Fruit fly (Drosophila melanogaster) whole organism, prepupa: ENCODE results near the gene sosie.

Source experiments
- CG16779 ChIP-seq: fragments of 200-800 bp; sonication (Bioruptor generic); optimal IDR thresholded peaks from 3 replicates; lab custom pipeline; 2017; ENCODE audit warnings: missing biosample characterization, mild to moderate bottlenecking, missing genetic modification characterization
- CG9139 ChIP-seq: fragments of 200-800 bp; sonication (Bioruptor generic); optimal IDR thresholded peaks from 3 replicates; lab custom pipeline; 2017; ENCODE audit warnings: missing biosample characterization, mild to moderate bottlenecking, missing genetic modification characterization
- Gug ChIP-seq: fragments of 200-800 bp; sonication (Bioruptor generic); IDR thresholded peaks from 2 replicates; pipeline ENCODE4 v1.3.6; 2022; ENCODE audit warnings: missing biosample characterization, missing genetic modification characterization
- Sox102F ChIP-seq: fragments of 200-800 bp; sonication (Bioruptor generic); optimal IDR thresholded peaks from 2 replicates; lab custom pipeline; 2016; ENCODE audit warnings: missing biosample characterization, mild to moderate bottlenecking, missing genetic modification characterization
- acj6 ChIP-seq: fragments of 200-800 bp; sonication (Bioruptor generic); optimal IDR thresholded peaks from 3 replicates; lab custom pipeline; 2016; ENCODE audit warnings: missing biosample characterization, missing genetic modification characterization
- eg ChIP-seq: fragments of 200-800 bp; sonication (Bioruptor generic); IDR thresholded peaks from 3 replicates; pipeline ENCODE4 v1.3.6; 2022; ENCODE audit warnings: missing biosample characterization, missing genetic modification characterization
- fd85E ChIP-seq: fragments of 200-800 bp; sonication (Bioruptor generic); optimal IDR thresholded peaks from 3 replicates; lab custom pipeline; 2016; ENCODE audit warnings: missing biosample characterization, missing genetic modification characterization

DNA sequence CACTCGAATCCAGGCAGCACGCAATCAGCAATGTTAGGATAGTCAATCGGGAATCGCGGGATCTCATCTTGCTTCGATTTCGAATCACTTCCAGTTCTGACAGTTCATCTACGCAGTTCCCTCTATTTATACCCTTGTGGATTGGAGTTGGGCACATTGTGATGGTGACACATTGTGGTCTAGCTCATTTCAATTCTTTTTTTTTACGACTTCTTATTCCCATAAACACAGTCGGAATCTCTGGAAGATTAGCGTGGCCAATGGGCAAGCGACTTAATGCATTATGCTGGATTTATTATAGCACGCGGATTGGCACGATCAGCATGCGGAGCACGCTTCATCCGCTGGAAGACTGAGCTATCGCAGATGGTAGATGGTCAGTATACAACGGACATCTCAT lies 28.3 kb downstream of the sosie start, which contains the start of gene CG13640:
- TF ChIP-seq CG9139 (GFP tag; lab: Kevin White, UChicago): no peak
- no peak for TF ChIP-seq Sox102F (GFP tag; lab: Kevin White, UChicago)
- no peak for TF ChIP-seq acj6 (GFP tag; lab: Kevin White, UChicago)
- TF ChIP-seq fd85E (GFP tag; lab: Kevin White, UChicago): no peak
- TF ChIP-seq eg: no peak
- no peak for TF ChIP-seq CG16779
- TF ChIP-seq Gug (GFP tag; lab: Robert Waterston, UW): no peak
